Fruit fly (Drosophila melanogaster): Measurements from ENCODE around the gene CG34136.

DNA sequence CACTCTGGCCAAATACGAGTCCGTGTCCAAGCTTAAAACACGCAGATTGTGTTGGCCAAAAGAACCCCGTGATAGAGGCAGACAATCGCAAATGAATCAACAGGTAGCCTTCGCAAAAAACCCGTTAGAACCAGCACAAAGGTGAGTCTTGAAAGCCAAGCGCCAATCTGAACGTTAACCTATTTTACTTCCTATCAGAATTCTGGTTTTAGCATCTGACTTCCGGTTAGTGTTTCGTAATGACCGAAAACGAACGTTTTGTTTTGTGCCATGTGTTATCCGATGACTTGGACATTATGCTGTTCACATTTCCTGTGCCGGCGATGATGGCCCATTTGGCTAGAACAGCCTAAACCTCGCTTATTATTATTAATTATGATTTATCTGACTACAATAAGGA is 24.3 kb upstream of the CG34136 start:
- no peak for TF ChIP-seq Pif1A (GFP tag; optimal IDR thresholded peaks at IDR 0.05)
- no peak for TF ChIP-seq CG14655 (GFP tag; optimal IDR thresholded peaks at IDR 0.05)
- TF ChIP-seq Snoo (tag; optimal IDR thresholded peaks at IDR 0.05), result no peak
- no peak for TF ChIP-seq CG8159 (tag; optimal IDR thresholded peaks at IDR 0.05)
- no peak for TF ChIP-seq fd96Ca (GFP tag; IDR thresholded peaks at IDR 0.05)
- no peak for TF ChIP-seq CG34367 (tag; optimal IDR thresholded peaks at IDR 0.05)
- TF ChIP-seq CG8301 (tag; optimal IDR thresholded peaks at IDR 0.05), result no peak
- no peak for TF ChIP-seq CG32121 (GFP tag; IDR thresholded peaks at IDR 0.05)
- TF ChIP-seq CG4496 (GFP tag; IDR thresholded peaks at IDR 0.05), result no peak
- TF ChIP-seq Pif1B (GFP tag; optimal IDR thresholded peaks at IDR 0.05), result no peak

All from whole organism, pupa.